Fruit fly (Drosophila melanogaster): ENCODE measurements around the gene Zif.

Zif gene

dm6 chr3R:6411454-6412204 lies 45.3 kb upstream of the Zif start:
- TF ChIP-seq D1 (tag; optimal IDR thresholded peaks at IDR 0.05), result no peak
- no peak for TF ChIP-seq CG15710 (tag; optimal IDR thresholded peaks at IDR 0.05)
- no peak for TF ChIP-seq CG9948 (tag; optimal IDR thresholded peaks at IDR 0.05)
- TF ChIP-seq CG13204 (GFP tag; optimal IDR thresholded peaks at IDR 0.05), result no peak

dm6 chr3R:6413771-6414438 lies 43.0 kb upstream of the Zif start:
- no peak for TF ChIP-seq CG32121 (GFP tag; IDR thresholded peaks at IDR 0.05)
- peak; percentile 18 for TF ChIP-seq CG14655 (GFP tag; optimal IDR thresholded peaks at IDR 0.05)
- no peak for TF ChIP-seq CG8301 (tag; optimal IDR thresholded peaks at IDR 0.05)

DNA sequence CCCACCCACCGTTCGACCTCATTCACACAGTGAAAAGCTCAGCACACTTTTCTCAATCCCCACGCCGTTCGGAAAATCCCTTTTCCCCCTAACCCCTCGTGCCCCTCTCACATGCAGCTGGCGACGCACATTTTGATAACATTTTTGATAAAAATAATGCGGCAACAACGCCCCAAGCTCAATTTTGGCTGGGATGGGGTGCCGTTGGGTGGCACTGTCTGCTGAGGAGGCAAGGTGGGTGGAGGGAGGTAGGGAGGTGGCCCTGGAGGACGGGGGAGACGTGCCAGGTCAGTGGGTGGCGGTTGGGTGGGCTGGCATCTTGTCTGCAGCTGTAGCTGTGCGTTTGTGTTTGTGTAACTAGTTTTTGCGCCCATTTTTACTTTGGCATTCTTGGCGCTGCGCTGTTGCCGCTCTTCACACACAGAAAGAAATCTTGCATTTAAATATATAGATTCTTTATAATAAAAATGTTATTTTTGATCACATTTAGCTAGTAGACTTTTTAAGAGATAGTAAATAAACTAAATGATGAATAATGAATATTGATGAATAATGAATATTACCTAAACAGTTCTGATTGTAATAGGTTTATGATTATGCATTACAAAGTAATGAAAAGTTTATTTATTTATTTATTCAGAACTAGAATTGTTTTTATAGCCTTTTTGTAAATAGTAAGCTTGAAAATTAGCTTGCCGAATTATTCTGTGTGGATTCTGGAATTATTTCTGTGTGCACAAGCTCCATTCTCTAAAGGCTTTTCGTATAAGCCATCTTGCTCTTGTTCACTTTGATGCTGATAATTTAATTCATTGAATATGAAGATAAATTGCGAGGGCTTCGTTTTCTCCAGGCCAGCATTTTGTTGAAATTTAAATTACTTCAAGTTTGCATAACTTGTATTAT lies 42.2 kb upstream of the Zif start:
- TF ChIP-seq CG12605 (GFP tag; IDR thresholded peaks at IDR 0.05) (no peak), Pif1B (GFP tag; optimal IDR thresholded peaks at IDR 0.05) (no peak), CG10348 (GFP tag; IDR thresholded peaks at IDR 0.05) (no peak), D1 (tag; optimal IDR thresholded peaks at IDR 0.05) (no peak), CG17806 (tag; optimal IDR thresholded peaks at IDR 0.05) (peak; percentile 19), EcR (GFP tag; optimal IDR thresholded peaks at IDR 0.05) (no peak), CG9948 (tag; optimal IDR thresholded peaks at IDR 0.05) (peak; percentile 26), gl (tag; optimal IDR thresholded peaks at IDR 0.05) (no peak), CG34367 (tag; optimal IDR thresholded peaks at IDR 0.05) (no peak), Pif1A (GFP tag; optimal IDR thresholded peaks at IDR 0.05) (no peak), CG14655 (GFP tag; optimal IDR thresholded peaks at IDR 0.05) (peak; percentile 62), Snoo (tag; optimal IDR thresholded peaks at IDR 0.05) (no peak), rn (GFP tag; IDR thresholded peaks at IDR 0.05) (no peak), fd96Ca (GFP tag; IDR thresholded peaks at IDR 0.05) (no peak), CG13204 (GFP tag; optimal IDR thresholded peaks at IDR 0.05) (no peak), CG32121 (GFP tag; IDR thresholded peaks at IDR 0.05) (no peak), CG4496 (GFP tag; IDR thresholded peaks at IDR 0.05) (no peak), CG8159 (tag; optimal IDR thresholded peaks at IDR 0.05) (peak; percentile 22), Ets98B (GFP tag; IDR thresholded peaks at IDR 0.05) (peak; percentile 21; the same call in 1 of the 2 replicates), CG15710 (tag; optimal IDR thresholded peaks at IDR 0.05) (no peak), CG8301 (tag; optimal IDR thresholded peaks at IDR 0.05) (peak; percentile 32)

- TF ChIP-seq CG14655 (GFP tag; optimal IDR thresholded peaks at IDR 0.05) (peak; percentile 41), CG17806 (tag; optimal IDR thresholded peaks at IDR 0.05) (peak; percentile 35), rn (GFP tag; IDR thresholded peaks at IDR 0.05) (no peak), EcR (GFP tag; optimal IDR thresholded peaks at IDR 0.05) (no peak), Pif1B (GFP tag; optimal IDR thresholded peaks at IDR 0.05) (peak; percentile 43), Pif1A (GFP tag; optimal IDR thresholded peaks at IDR 0.05) (peak; percentile 61), Snoo (tag; optimal IDR thresholded peaks at IDR 0.05) (peak; percentile 43), CG13204 (GFP tag; optimal IDR thresholded peaks at IDR 0.05) (no peak), Ets98B (GFP tag; IDR thresholded peaks at IDR 0.05) (peak; percentile 45; the same call in 1 of the 2 replicates), fd96Ca (GFP tag; IDR thresholded peaks at IDR 0.05) (peak; percentile 78), CG12605 (GFP tag; IDR thresholded peaks at IDR 0.05) (peak; percentile 39; the same call in 1 of the 2 replicates), CG9948 (tag; optimal IDR thresholded peaks at IDR 0.05) (peak; percentile 37), CG10348 (GFP tag; IDR thresholded peaks at IDR 0.05) (no peak), CG8301 (tag; optimal IDR thresholded peaks at IDR 0.05) (peak; percentile 33), gl (tag; optimal IDR thresholded peaks at IDR 0.05) (no peak), CG34367 (tag; optimal IDR thresholded peaks at IDR 0.05) (peak; percentile 8), CG4496 (GFP tag; IDR thresholded peaks at IDR 0.05) (peak; percentile 35; the same call in 1 of the 3 replicates), CG15710 (tag; optimal IDR thresholded peaks at IDR 0.05) (peak; percentile 27), D1 (tag; optimal IDR thresholded peaks at IDR 0.05) (no peak), CG8159 (tag; optimal IDR thresholded peaks at IDR 0.05) (peak; percentile 46), CG32121 (GFP tag; IDR thresholded peaks at IDR 0.05) (no peak; the same call in 1 of the 2 replicates)
Measured at dm6 chr3R:6416242-6416641, 40.6 kb upstream of the Zif start.

DNA sequence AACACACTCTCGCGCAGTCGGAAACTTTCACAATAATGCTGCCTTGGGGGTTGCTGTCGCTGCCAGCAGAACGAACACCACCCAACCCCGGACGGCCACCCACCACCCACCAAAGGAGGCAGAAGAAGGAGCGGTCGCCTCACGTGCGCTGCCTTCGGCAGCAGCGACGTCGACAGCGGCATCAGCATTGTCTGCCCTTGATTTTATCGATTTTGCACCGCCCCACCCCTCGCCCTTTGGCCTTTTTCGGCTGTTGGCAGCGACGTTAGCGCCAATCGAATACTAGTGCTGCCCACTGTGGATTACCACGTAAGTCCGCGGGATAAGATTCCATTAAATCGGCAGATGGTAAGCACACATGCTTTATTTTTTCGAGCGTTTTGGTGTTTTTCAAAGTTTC lies 37.8 kb upstream of the Zif start:
- TF ChIP-seq CG4496 (GFP tag; IDR thresholded peaks at IDR 0.05), result no peak
- TF ChIP-seq CG8301 (tag; optimal IDR thresholded peaks at IDR 0.05), result no peak
- TF ChIP-seq gl (tag; optimal IDR thresholded peaks at IDR 0.05), result no peak
- TF ChIP-seq D1 (tag; optimal IDR thresholded peaks at IDR 0.05), result no peak
- TF ChIP-seq CG10348 (GFP tag; IDR thresholded peaks at IDR 0.05), result no peak
- TF ChIP-seq Snoo (tag; optimal IDR thresholded peaks at IDR 0.05), result no peak
- TF ChIP-seq CG34367 (tag; optimal IDR thresholded peaks at IDR 0.05), result no peak
- no peak for TF ChIP-seq fd96Ca (GFP tag; IDR thresholded peaks at IDR 0.05)
- no peak for TF ChIP-seq CG13204 (GFP tag; optimal IDR thresholded peaks at IDR 0.05)
- TF ChIP-seq Ets98B (GFP tag; IDR thresholded peaks at IDR 0.05), result no peak
- TF ChIP-seq CG14655 (GFP tag; optimal IDR thresholded peaks at IDR 0.05), result no peak
